Fruit fly (Drosophila melanogaster) whole organism, prepupa: Measurements from ENCODE around the gene Txl.

Experiments used
- Blimp-1 ChIP-seq: fragments of 200-800 bp; sonication (Bioruptor generic); optimal IDR thresholded peaks from 3 replicates; lab custom pipeline; 2017; ENCODE audit warnings: missing biosample characterization, missing genetic modification characterization, mild to moderate bottlenecking, moderate library complexity, missing genetic modification reagents
- CG10669 ChIP-seq: fragments of 200-800 bp; sonication (Bioruptor generic); optimal IDR thresholded peaks from 3 replicates; lab custom pipeline; 2018; ENCODE audit warnings: missing biosample characterization, mild to moderate bottlenecking, missing genetic modification characterization, moderate library complexity
- CG11294 ChIP-seq: fragments of 200-800 bp; sonication (Bioruptor generic); IDR thresholded peaks from 2 replicates; pipeline ENCODE4 v1.3.6; 2022; ENCODE audit warnings: missing biosample characterization, missing genetic modification characterization
- CG11762 ChIP-seq: fragments of 200-800 bp; sonication (Bioruptor generic); optimal IDR thresholded peaks from 3 replicates; lab custom pipeline; 2016; ENCODE audit warnings: missing biosample characterization, missing genetic modification characterization; ENCODE audit not compliant: insufficient read depth
- CG11902 ChIP-seq: fragments of 200-800 bp; sonication (Bioruptor generic); optimal IDR thresholded peaks from 3 replicates; lab custom pipeline; 2016; ENCODE audit warnings: missing biosample characterization, missing genetic modification characterization
- CG15336 ChIP-seq: fragments of 200-800 bp; sonication (Bioruptor generic); IDR thresholded peaks from 2 replicates; pipeline ENCODE4 v1.3.6; 2022; ENCODE audit warnings: missing biosample characterization, missing genetic modification characterization
- CG1621 ChIP-seq: fragments of 200-800 bp; sonication (Bioruptor generic); optimal IDR thresholded peaks from 3 replicates; lab custom pipeline; 2018; ENCODE audit warnings: missing biosample characterization, mild to moderate bottlenecking, missing genetic modification characterization
- CG34406 ChIP-seq: fragments of 200-800 bp; sonication (Bioruptor generic); optimal IDR thresholded peaks from 3 replicates; lab custom pipeline; 2016; ENCODE audit warnings: missing biosample characterization, missing genetic modification characterization
- CG6163 ChIP-seq: fragments of 200-800 bp; sonication (Bioruptor generic); IDR thresholded peaks from 3 replicates; pipeline ENCODE4 v1.3.6; 2022; ENCODE audit warnings: missing biosample characterization, missing genetic modification characterization
- CG6276 ChIP-seq: fragments of 200-800 bp; sonication (Bioruptor generic); optimal IDR thresholded peaks from 2 replicates; lab custom pipeline; 2017; ENCODE audit warnings: missing biosample characterization, mild to moderate bottlenecking, missing genetic modification characterization
- CG6808 ChIP-seq: fragments of 200-800 bp; sonication (Bioruptor generic); optimal IDR thresholded peaks from 3 replicates; lab custom pipeline; 2017; ENCODE audit warnings: missing biosample characterization, missing genetic modification characterization, mild to moderate bottlenecking, moderate library complexity, missing genetic modification reagents
- CG6854 ChIP-seq: fragments of 200-800 bp; sonication (Bioruptor generic); optimal IDR thresholded peaks from 2 replicates; lab custom pipeline; 2017; ENCODE audit warnings: missing biosample characterization, mild to moderate bottlenecking, missing genetic modification characterization
- CG7368 ChIP-seq: fragments of 200-800 bp; sonication (Bioruptor generic); optimal IDR thresholded peaks from 3 replicates; lab custom pipeline; 2016; ENCODE audit warnings: missing biosample characterization, missing genetic modification characterization
- CG8119 ChIP-seq: fragments of 200-800 bp; sonication (Bioruptor generic); IDR thresholded peaks from 3 replicates; pipeline ENCODE4 v1.3.6; 2022; ENCODE audit warnings: missing biosample characterization, missing genetic modification characterization
- CG8319 ChIP-seq: fragments of 200-800 bp; sonication (Bioruptor generic); optimal IDR thresholded peaks from 3 replicates; lab custom pipeline; 2016; ENCODE audit warnings: missing biosample characterization, missing genetic modification characterization
- CG9139 ChIP-seq: fragments of 200-800 bp; sonication (Bioruptor generic); optimal IDR thresholded peaks from 3 replicates; lab custom pipeline; 2017; ENCODE audit warnings: missing biosample characterization, mild to moderate bottlenecking, missing genetic modification characterization
- Eip75B ChIP-seq: fragments of 200-800 bp; sonication (Bioruptor generic); optimal IDR thresholded peaks from 3 replicates; lab custom pipeline; 2016; ENCODE audit warnings: missing biosample characterization, missing genetic modification characterization
- Eip78C ChIP-seq: fragments of 200-800 bp; sonication (Bioruptor generic); peaks from one replicate; lab custom pipeline; 2016; ENCODE audit warnings: missing biosample characterization, missing genetic modification characterization
- Gug ChIP-seq: fragments of 200-800 bp; sonication (Bioruptor generic); IDR thresholded peaks from 2 replicates; pipeline ENCODE4 v1.3.6; 2022; ENCODE audit warnings: missing biosample characterization, missing genetic modification characterization
- Hr38 ChIP-seq: sonication (Bioruptor generic); optimal IDR thresholded peaks from 2 replicates; lab custom pipeline; 2016; ENCODE audit warnings: missing biosample characterization, missing genetic modification characterization
- Hr39 ChIP-seq: fragments of 200-800 bp; sonication (Bioruptor generic); optimal IDR thresholded peaks from 2 replicates; lab custom pipeline; 2016; ENCODE audit warnings: missing biosample characterization, missing genetic modification characterization
- Hr4 ChIP-seq: fragments of 200-800 bp; sonication (Bioruptor generic); optimal IDR thresholded peaks from 3 replicates; lab custom pipeline; 2016; ENCODE audit warnings: missing biosample characterization, missing genetic modification characterization
- Lpt ChIP-seq: fragments of 200-800 bp; sonication (Bioruptor generic); optimal IDR thresholded peaks from 3 replicates; lab custom pipeline; 2016; ENCODE audit warnings: missing biosample characterization, missing genetic modification characterization
- Met ChIP-seq: fragments of 200-800 bp; sonication (Bioruptor generic); optimal IDR thresholded peaks from 3 replicates; lab custom pipeline; 2016; ENCODE audit warnings: missing biosample characterization, missing genetic modification characterization
- OdsH ChIP-seq: fragments of 200-800 bp; sonication (Bioruptor generic); optimal IDR thresholded peaks from 3 replicates; lab custom pipeline; 2016; ENCODE audit warnings: missing biosample characterization, missing genetic modification characterization
- Sox14 ChIP-seq: fragments of 200-800 bp; sonication (Bioruptor generic); optimal IDR thresholded peaks from 3 replicates; lab custom pipeline; 2016; ENCODE audit warnings: missing biosample characterization, missing genetic modification characterization
- acj6 ChIP-seq: fragments of 200-800 bp; sonication (Bioruptor generic); optimal IDR thresholded peaks from 3 replicates; lab custom pipeline; 2016; ENCODE audit warnings: missing biosample characterization, missing genetic modification characterization
- eg ChIP-seq: fragments of 200-800 bp; sonication (Bioruptor generic); IDR thresholded peaks from 3 replicates; pipeline ENCODE4 v1.3.6; 2022; ENCODE audit warnings: missing biosample characterization, missing genetic modification characterization
- esn ChIP-seq: fragments of 200-800 bp; sonication (Bioruptor generic); optimal IDR thresholded peaks from 2 replicates; lab custom pipeline; 2016; ENCODE audit warnings: missing biosample characterization, mild to moderate bottlenecking, missing genetic modification characterization, moderate library complexity
- fd85E ChIP-seq: fragments of 200-800 bp; sonication (Bioruptor generic); optimal IDR thresholded peaks from 3 replicates; lab custom pipeline; 2016; ENCODE audit warnings: missing biosample characterization, missing genetic modification characterization
- lz ChIP-seq: fragments of 200-800 bp; sonication (Bioruptor generic); optimal IDR thresholded peaks from 3 replicates; lab custom pipeline; 2016; ENCODE audit warnings: missing biosample characterization, missing genetic modification characterization
- net ChIP-seq: fragments of 200-800 bp; sonication (Bioruptor generic); optimal IDR thresholded peaks from 3 replicates; lab custom pipeline; 2016; ENCODE audit warnings: missing biosample characterization, missing genetic modification characterization
- pdm3 ChIP-seq: fragments of 200-800 bp; sonication (Bioruptor generic); optimal IDR thresholded peaks from 3 replicates; lab custom pipeline; 2016; ENCODE audit warnings: missing biosample characterization, missing genetic modification characterization
- salr ChIP-seq, 2 experiments: fragments of 200-800 bp; sonication (Bioruptor generic); optimal IDR thresholded peaks; 3 replicates each; lab custom pipeline; 2016 to 2018; ENCODE audit warnings: missing biosample characterization in 2 of 2, missing genetic modification characterization in 2 of 2, mild to moderate bottlenecking in 1 of 2
- ss ChIP-seq, 2 experiments: fragments of 200-800 bp; sonication (Bioruptor generic); optimal IDR thresholded peaks; 2 replicates in 1 of 2; 3 replicates in 1 of 2; lab custom pipeline; 2017 to 2018; ENCODE audit warnings: mild to moderate bottlenecking in 2 of 2, missing biosample characterization in 2 of 2, missing genetic modification characterization in 2 of 2, moderate library complexity in 1 of 2
- topi ChIP-seq: fragments of 200-800 bp; sonication (Bioruptor generic); optimal IDR thresholded peaks from 3 replicates; lab custom pipeline; 2016; ENCODE audit warnings: missing biosample characterization, missing genetic modification characterization
- vri ChIP-seq: fragments of 200-800 bp; sonication (Bioruptor generic); optimal IDR thresholded peaks from 3 replicates; lab custom pipeline; 2016; ENCODE audit warnings: missing biosample characterization, mild to moderate bottlenecking, missing genetic modification characterization

The Txl gene

dm6 chr3L:5751740-5752579 is 13.7 kb upstream of the Txl start, which contains the start of gene DnaJ-1 (continued):
- TF ChIP-seq Lpt (no peak), fd85E (GFP tag; lab: Kevin White, UChicago) (no peak), salr (GFP tag; optimal IDR thresholded peaks at IDR 0.05; lab: Kevin White, UChicago) (no peak), CG11902 (no peak), CG6808 (GFP tag; lab: Kevin White, UChicago) (peak; percentile 55), CG15336 (GFP tag; lab: Robert Waterston, UW) (no peak), lz (GFP tag; lab: Kevin White, UChicago) (peak; percentile 6), Met (GFP tag; lab: Kevin White, UChicago) (no peak), CG6276 (no peak)

- TF ChIP-seq CG1621 (tag; lab: Kevin White, UChicago) (peak; percentile 33), CG6163 (no peak), CG11294 (GFP tag; lab: Robert Waterston, UW) (no peak), CG8119 (GFP tag; lab: Robert Waterston, UW) (0 out of 3 replicates have a peak, but pooled peaks have one; percentile 38), CG6808 (GFP tag; lab: Kevin White, UChicago) (peak; percentile 38), Hr39 (GFP tag; lab: Kevin White, UChicago) (no peak), CG6854 (GFP tag; lab: Kevin White, UChicago) (peak; percentile 14), pdm3 (no peak), OdsH (GFP tag; lab: Kevin White, UChicago) (no peak), Sox14 (peak; percentile 26), Eip78C (GFP tag; lab: Kevin White, UChicago) (peak; percentile 54), vri (GFP tag; lab: Kevin White, UChicago) (peak; percentile 51), net (GFP tag; lab: Kevin White, UChicago) (peak; percentile 27), ss (GFP tag; optimal IDR thresholded peaks at IDR 0.05; lab: Kevin White, UChicago) (peak; percentile 43 to 53)
These were observed 12.6 kb upstream of the Txl start, which contains the start of gene Usp47 for dm6 chr3L:5752903-5753604. Usp47 (plus strand) TSS chr3L:5752973.

dm6 chr3L:5753605-5754365 is 11.9 kb upstream of the Txl start:
- TF ChIP-seq CG34406 (GFP tag; lab: Kevin White, UChicago) (no peak), CG8319 (GFP tag; lab: Kevin White, UChicago) (no peak), CG7368 (GFP tag; lab: Kevin White, UChicago) (no peak), Hr38 (GFP tag; lab: Kevin White, UChicago) (no peak), Blimp-1 (GFP tag; lab: Kevin White, UChicago) (no peak), Gug (GFP tag; lab: Robert Waterston, UW) (0 out of 2 replicates have a peak, but pooled peaks have one; percentile 7), Sox14 (no peak), eg (GFP tag; lab: Robert Waterston, UW) (peak; percentile 23; the same call in 1 of the 3 replicates), esn (GFP tag; lab: Kevin White, UChicago) (no peak), topi (no peak), Lpt (peak; percentile 3), CG9139 (GFP tag; lab: Kevin White, UChicago) (no peak), CG10669 (GFP tag; lab: Kevin White, UChicago) (no peak), Hr4 (GFP tag; lab: Kevin White, UChicago) (no peak), CG11762 (GFP tag; lab: Kevin White, UChicago) (no peak), CG6276 (no peak), net (GFP tag; lab: Kevin White, UChicago) (no peak), Eip75B (no peak), vri (GFP tag; lab: Kevin White, UChicago) (peak; percentile 94), CG6808 (GFP tag; lab: Kevin White, UChicago) (no peak), Eip78C (GFP tag; lab: Kevin White, UChicago) (peak; percentile 43), acj6 (GFP tag; lab: Kevin White, UChicago) (no peak), salr (GFP tag; optimal IDR thresholded peaks at IDR 0.05; lab: Kevin White, UChicago) (no peak)
